Fruit fly (Drosophila melanogaster) whole organism, embryonic: ENCODE data around the gene CkIIalpha-i3.

Experiments used
- Antp ChIP-seq: fragments of 200-800 bp; sonication (Bioruptor generic); optimal IDR thresholded peaks from 3 replicates; lab custom pipeline; 2016; ENCODE audit warnings: missing biosample characterization, missing genetic modification characterization
- B-H1 ChIP-seq: fragments of 200-800 bp; sonication (Bioruptor generic); IDR thresholded peaks from 3 replicates; pipeline ENCODE4 v1.3.6; 2022; ENCODE audit warnings: missing biosample characterization, missing genetic modification characterization
- CG13287 ChIP-seq: fragments of 200-800 bp; sonication (Bioruptor generic); IDR thresholded peaks from 2 replicates; pipeline ENCODE4 v1.3.6; 2022; ENCODE audit warnings: missing biosample characterization, missing genetic modification characterization; ENCODE audit not compliant: partially characterized antibody
- CG13894 ChIP-seq: fragments of 200-800 bp; sonication (Bioruptor generic); optimal IDR thresholded peaks from 3 replicates; lab custom pipeline; 2018; ENCODE audit warnings: missing biosample characterization, mild to moderate bottlenecking, missing genetic modification characterization, moderate library complexity
- CG14667 ChIP-seq: fragments of 200-800 bp; sonication (Bioruptor generic); IDR thresholded peaks from 2 replicates; pipeline ENCODE4 v1.3.6; 2022; ENCODE audit warnings: missing biosample characterization, missing genetic modification characterization
- CG15514 ChIP-seq: fragments of 200-800 bp; sonication (Bioruptor generic); optimal IDR thresholded peaks from 3 replicates; lab custom pipeline; 2017; ENCODE audit warnings: missing biosample characterization, missing genetic modification characterization, mild to moderate bottlenecking, moderate library complexity, missing genetic modification reagents
- CG16813 ChIP-seq: fragments of 200-800 bp; sonication (Bioruptor generic); IDR thresholded peaks from 3 replicates; pipeline ENCODE4 v1.3.6; 2022; ENCODE audit warnings: missing biosample characterization, missing genetic modification characterization; ENCODE audit not compliant: partially characterized antibody
- CG32532 ChIP-seq: fragments of 200-800 bp; sonication (Bioruptor generic); IDR thresholded peaks from 2 replicates; pipeline ENCODE4 v1.3.6; 2022; ENCODE audit warnings: missing biosample characterization, missing genetic modification characterization
- CG3281 ChIP-seq: fragments of 200-800 bp; sonication (Bioruptor generic); optimal IDR thresholded peaks from 3 replicates; lab custom pipeline; 2017; ENCODE audit warnings: missing biosample characterization, mild to moderate bottlenecking, missing genetic modification characterization
- CG3847 ChIP-seq: fragments of 200-800 bp; sonication (Bioruptor generic); IDR thresholded peaks from 2 replicates; pipeline ENCODE4 v1.3.6; 2022; ENCODE audit warnings: missing biosample characterization, missing genetic modification characterization
- CG4707 ChIP-seq: fragments of 200-800 bp; sonication (Bioruptor generic); optimal IDR thresholded peaks from 2 replicates; lab custom pipeline; 2018; ENCODE audit warnings: missing biosample characterization, mild to moderate bottlenecking, missing genetic modification characterization, moderate library complexity
- CG6765 ChIP-seq: fragments of 200-800 bp; sonication (Bioruptor generic); optimal IDR thresholded peaks from 3 replicates; lab custom pipeline; 2017; ENCODE audit warnings: missing biosample characterization, mild to moderate bottlenecking, missing genetic modification characterization
- CG7556 ChIP-seq: fragments of 200-800 bp; sonication (Bioruptor generic); optimal IDR thresholded peaks from 2 replicates; lab custom pipeline; 2017; ENCODE audit warnings: missing biosample characterization, mild to moderate bottlenecking, missing genetic modification characterization
- CG7839 ChIP-seq: fragments of 200-800 bp; sonication (Bioruptor generic); optimal IDR thresholded peaks from 3 replicates; lab custom pipeline; 2018; ENCODE audit warnings: missing biosample characterization, mild to moderate bottlenecking, missing genetic modification characterization, moderate library complexity
- CG7928 ChIP-seq: fragments of 200-800 bp; sonication (Bioruptor generic); optimal IDR thresholded peaks from 2 replicates; lab custom pipeline; 2017; ENCODE audit warnings: missing biosample characterization, mild to moderate bottlenecking, missing genetic modification characterization
- CG7987 ChIP-seq: fragments of 200-800 bp; sonication (Bioruptor generic); optimal IDR thresholded peaks from 2 replicates; lab custom pipeline; 2018; ENCODE audit warnings: missing biosample characterization, mild to moderate bottlenecking, missing genetic modification characterization, moderate library complexity
- CG8765 ChIP-seq: fragments of 200-800 bp; sonication (Bioruptor generic); IDR thresholded peaks from 2 replicates; pipeline ENCODE4 v1.3.6; 2022; ENCODE audit warnings: missing biosample characterization, missing genetic modification characterization
- Chrac-16 ChIP-seq: fragments of 200-800 bp; sonication (Bioruptor generic); optimal IDR thresholded peaks from 3 replicates; lab custom pipeline; 2016; ENCODE audit warnings: missing biosample characterization, missing genetic modification characterization
- Ets97D ChIP-seq: fragments of 200-800 bp; sonication (Bioruptor generic); optimal IDR thresholded peaks from 3 replicates; lab custom pipeline; 2016; ENCODE audit warnings: missing biosample characterization, missing genetic modification characterization
- Hr51 ChIP-seq, 2 experiments: fragments of 200-800 bp; sonication (Bioruptor generic); optimal IDR thresholded peaks; 2 replicates in 1 of 2; 3 replicates in 1 of 2; lab custom pipeline; 2016 to 2018; ENCODE audit warnings: missing biosample characterization in 2 of 2, missing genetic modification characterization in 2 of 2, mild to moderate bottlenecking in 1 of 2, moderate library complexity in 1 of 2
- Nf-YB ChIP-seq: fragments of 200-800 bp; sonication (Bioruptor generic); optimal IDR thresholded peaks from 3 replicates; lab custom pipeline; 2019; ENCODE audit warnings: missing biosample characterization, mild to moderate bottlenecking, missing genetic modification characterization, moderate library complexity
- NfI ChIP-seq: fragments of 200-800 bp; sonication (Bioruptor generic); optimal IDR thresholded peaks from 3 replicates; lab custom pipeline; 2018; ENCODE audit warnings: missing biosample characterization, mild to moderate bottlenecking, missing genetic modification characterization, moderate library complexity
- Optix ChIP-seq: fragments of 200-800 bp; sonication (Bioruptor generic); IDR thresholded peaks from 3 replicates; pipeline ENCODE4 v1.3.6; 2022; ENCODE audit warnings: missing biosample characterization, missing genetic modification characterization
- Sry-β ChIP-seq: fragments of 200-800 bp; sonication (Bioruptor generic); optimal IDR thresholded peaks from 2 replicates; lab custom pipeline; 2018; ENCODE audit warnings: missing biosample characterization, mild to moderate bottlenecking, missing genetic modification characterization, moderate library complexity
- Tbp ChIP-seq: fragments of >200 bp; optimal IDR thresholded peaks from 2 replicates; lab custom pipeline; 2018; ENCODE audit warnings: missing biosample characterization, missing genetic modification characterization
- Vsx1 ChIP-seq: fragments of 200-800 bp; sonication (Bioruptor generic); optimal IDR thresholded peaks from 2 replicates; lab custom pipeline; 2017; ENCODE audit warnings: missing biosample characterization, mild to moderate bottlenecking, missing genetic modification characterization, missing genetic modification reagents
- az2 ChIP-seq: fragments of 200-800 bp; sonication (Bioruptor generic); optimal IDR thresholded peaks from 3 replicates; lab custom pipeline; 2016; ENCODE audit warnings: missing biosample characterization, missing genetic modification characterization
- cad ChIP-seq: fragments of >200 bp; optimal IDR thresholded peaks from 2 replicates; lab custom pipeline; 2017; ENCODE audit warnings: missing biosample characterization, missing genetic modification characterization
- cato ChIP-seq: fragments of 200-800 bp; sonication (Bioruptor generic); optimal IDR thresholded peaks from 2 replicates; lab custom pipeline; 2016; ENCODE audit warnings: missing biosample characterization, missing genetic modification characterization, borderline replicate concordance
- chm ChIP-seq: fragments of 200-800 bp; sonication (Bioruptor generic); IDR thresholded peaks from 2 replicates; pipeline ENCODE4 v1.3.6; 2022; ENCODE audit warnings: missing biosample characterization, missing genetic modification characterization
- dmrt99B ChIP-seq: fragments of 200-800 bp; sonication (Bioruptor generic); optimal IDR thresholded peaks from 2 replicates; lab custom pipeline; 2018; ENCODE audit warnings: missing biosample characterization, mild to moderate bottlenecking, missing genetic modification characterization, moderate library complexity
- ems ChIP-seq: fragments of 200-800 bp; sonication (Bioruptor generic); optimal IDR thresholded peaks from 3 replicates; lab custom pipeline; 2016; ENCODE audit warnings: missing biosample characterization, missing genetic modification characterization
- eyg ChIP-seq: fragments of 200-800 bp; sonication (Bioruptor generic); optimal IDR thresholded peaks from 3 replicates; lab custom pipeline; 2016; ENCODE audit warnings: missing biosample characterization, missing genetic modification characterization
- fd3F ChIP-seq: fragments of 200-800 bp; sonication (Bioruptor generic); optimal IDR thresholded peaks from 2 replicates; lab custom pipeline; 2018; ENCODE audit warnings: missing biosample characterization, mild to moderate bottlenecking, missing genetic modification characterization, moderate library complexity
- fd96Cb ChIP-seq: fragments of 200-800 bp; sonication (Bioruptor generic); optimal IDR thresholded peaks from 2 replicates; lab custom pipeline; 2018; ENCODE audit warnings: missing biosample characterization, mild to moderate bottlenecking, missing genetic modification characterization, moderate library complexity
- gfzf ChIP-seq: fragments of 200-800 bp; sonication (Bioruptor generic); optimal IDR thresholded peaks from 2 replicates; lab custom pipeline; 2016; ENCODE audit warnings: missing biosample characterization, mild to moderate bottlenecking, missing genetic modification characterization, moderate library complexity
- ind ChIP-seq: fragments of 200-800 bp; sonication (Bioruptor generic); optimal IDR thresholded peaks from 3 replicates; lab custom pipeline; 2016; ENCODE audit warnings: missing biosample characterization, missing genetic modification characterization
- pnt ChIP-seq: fragments of 200-800 bp; sonication (Bioruptor generic); optimal IDR thresholded peaks from 3 replicates; lab custom pipeline; 2016; ENCODE audit warnings: missing biosample characterization, missing genetic modification characterization
- schlank ChIP-seq: fragments of 200-800 bp; sonication (Bioruptor generic); optimal IDR thresholded peaks from 2 replicates; lab custom pipeline; 2018; ENCODE audit warnings: missing biosample characterization, mild to moderate bottlenecking, missing genetic modification characterization
- slbo ChIP-seq: fragments of 200-800 bp; sonication (Bioruptor generic); IDR thresholded peaks from 2 replicates; pipeline ENCODE4 v1.3.6; 2022; ENCODE audit warnings: missing biosample characterization, missing genetic modification characterization
- trem ChIP-seq: fragments of 200-800 bp; optimal IDR thresholded peaks from 3 replicates; lab custom pipeline; 2019; ENCODE audit warnings: missing biosample characterization, mild to moderate bottlenecking, missing genetic modification characterization, moderate library complexity
- tup ChIP-seq: fragments of 200-800 bp; sonication (Bioruptor generic); optimal IDR thresholded peaks from 2 replicates; lab custom pipeline; 2016; ENCODE audit warnings: missing biosample characterization, mild to moderate bottlenecking, missing genetic modification characterization, moderate library complexity
- yki ChIP-seq: fragments of >200 bp; optimal IDR thresholded peaks from 3 replicates; lab custom pipeline; 2018
- z ChIP-seq: fragments of 200-800 bp; sonication (Bioruptor generic); IDR thresholded peaks from 3 replicates; pipeline ENCODE4 v1.3.6; 2022; ENCODE audit warnings: missing biosample characterization, missing genetic modification characterization

The CkIIalpha-i3 gene

dm6 chr3L:684749-685440, 25.5 kb downstream of the CkIIalpha-i3 start (continued):
- TF ChIP-seq Tbp (GFP tag; lab: Kevin White, UChicago) (no peak), dmrt99B (tag; lab: Kevin White, UChicago) (no peak), CG13287 (GFP tag; lab: Robert Waterston, UW) (no peak; the same call in 1 of the 2 replicates), gfzf (GFP tag; lab: Kevin White, UChicago) (no peak), CG6765 (no peak), fd96Cb (no peak), ems (GFP tag; lab: Kevin White, UChicago) (no peak), z (peak; percentile 24; the same call in 1 of the 3 replicates), Chrac-16 (GFP tag; lab: Kevin White, UChicago) (no peak), chm (GFP tag; lab: Robert Waterston, UW) (no peak), Optix (GFP tag; lab: Robert Waterston, UW) (no peak), fd3F (GFP tag; lab: Kevin White, UChicago) (no peak), CG16813 (no peak), CG15514 (GFP tag; lab: Kevin White, UChicago) (no peak), yki (lab: Kevin White, UChicago) (no peak), Vsx1 (GFP tag; lab: Kevin White, UChicago) (no peak), CG3281 (GFP tag; lab: Kevin White, UChicago) (no peak), cato (no peak), CG4707 (GFP tag; lab: Kevin White, UChicago) (no peak), Ets97D (GFP tag; lab: Kevin White, UChicago) (no peak), az2 (GFP tag; lab: Kevin White, UChicago) (no peak), eyg (GFP tag; lab: Kevin White, UChicago) (no peak), Hr51 (GFP tag; optimal IDR thresholded peaks at IDR 0.05; lab: Kevin White, UChicago) (no peak), B-H1 (GFP tag; lab: Robert Waterston, UW) (no peak), CG3847 (GFP tag; lab: Robert Waterston, UW) (no peak; the same call in 1 of the 2 replicates), CG13894 (peak; percentile 42), CG7839 (tag; lab: Kevin White, UChicago) (peak; percentile 37), schlank (tag; lab: Kevin White, UChicago) (no peak), CG8765 (no peak), pnt (GFP tag; lab: Kevin White, UChicago) (no peak), Sry-β (GFP tag; lab: Kevin White, UChicago) (no peak), CG14667 (no peak), CG7928 (GFP tag; lab: Kevin White, UChicago) (no peak), tup (GFP tag; lab: Kevin White, UChicago) (no peak), slbo (GFP tag; lab: Robert Waterston, UW) (peak; percentile 36), Nf-YB (no peak), Antp (no peak), CG7987 (GFP tag; lab: Kevin White, UChicago) (no peak), CG7556 (GFP tag; lab: Kevin White, UChicago) (peak; percentile 6), trem (no peak), cad (GFP tag; lab: Kevin White, UChicago) (no peak), CG32532 (no peak; the same call in 1 of the 2 replicates), NfI (no peak), ind (GFP tag; lab: Kevin White, UChicago) (no peak)
